Worm (Caenorhabditis elegans) whole organism, midembryonic: ENCODE data around the gene C24A8.6.

ENCODE experiments used
- T22C8.4 ChIP-seq: fragments of 200-800 bp; sonication (Bioruptor generic); IDR thresholded peaks from 2 replicates; pipeline ENCODE4 v1.3.6; 2022; ENCODE audit warnings: missing genetic modification characterization, missing compliant biosample characterization
- cog-1 ChIP-seq: sonication (generic microtip); optimal IDR thresholded peaks from 2 replicates; lab custom pipeline; 2016; ENCODE audit warnings: missing genetic modification characterization, missing compliant biosample characterization
- flt-1 ChIP-seq: fragments of 200-800 bp; sonication (Bioruptor generic); IDR thresholded peaks from 2 replicates; pipeline ENCODE4 v1.3.6; 2022; ENCODE audit warnings: missing genetic modification characterization, missing compliant biosample characterization
- klf-2 ChIP-seq: fragments of 200-800 bp; sonication (Bioruptor generic); conservative IDR thresholded peaks from 2 replicates; pipeline ENCODE4 v1.3.6; 2022; ENCODE audit warnings: missing genetic modification reagents, missing genetic modification characterization, missing compliant biosample characterization
- med-1 ChIP-seq: sonication (generic microtip); optimal IDR thresholded peaks from 2 replicates; lab custom pipeline; 2017; ENCODE audit warnings: missing genetic modification characterization, mild to moderate bottlenecking, missing compliant biosample characterization, antibody characterized with exemption, missing genetic modification reagents; ENCODE audit not compliant: insufficient read depth
- ref-1 ChIP-seq: fragments of 200-800 bp; sonication (Bioruptor generic); conservative IDR thresholded peaks from 2 replicates; pipeline ENCODE4 v1.3.6; 2022; ENCODE audit warnings: missing genetic modification reagents, missing genetic modification characterization, missing compliant biosample characterization
- tab-1 ChIP-seq: fragments of 200-800 bp; sonication (Bioruptor generic); IDR thresholded peaks from 2 replicates; pipeline ENCODE4 v1.3.6; 2022; ENCODE audit warnings: missing genetic modification characterization, missing compliant biosample characterization
- ztf-23 ChIP-seq: fragments of 200-800 bp; sonication (Bioruptor generic); IDR thresholded peaks from 2 replicates; pipeline ENCODE4 v1.3.6; 2022; ENCODE audit warnings: missing genetic modification reagents, missing genetic modification characterization, missing compliant biosample characterization
- ztf-29 ChIP-seq: fragments of 200-800 bp; sonication (Bioruptor generic); IDR thresholded peaks from 2 replicates; pipeline ENCODE4 v1.3.6; 2022; ENCODE audit warnings: missing genetic modification reagents, missing genetic modification characterization, missing compliant biosample characterization

C24A8.6 gene

ce11 chrX:4297452-4297851 is 34.8 kb downstream of the C24A8.6 start, which contains the start of gene paf-2:
paf-2 (minus strand) TSS chrX:4297741.
- TF ChIP-seq med-1, result no peak
- TF ChIP-seq klf-2 (GFP tag; lab: Robert Waterston, UW), result no peak
- TF ChIP-seq ztf-29 (GFP tag; lab: Robert Waterston, UW), result no peak
- no peak for TF ChIP-seq tab-1 (GFP tag; lab: Robert Waterston, UW)
- TF ChIP-seq cog-1, result no peak
- TF ChIP-seq ref-1, result no peak
- TF ChIP-seq ztf-23, result no peak
- TF ChIP-seq T22C8.4, result no peak
- TF ChIP-seq flt-1 (GFP tag; lab: Robert Waterston, UW), result no peak

ce11 chrX:4295917-4296316 is 36.3 kb downstream of the C24A8.6 start:
- TF ChIP-seq ref-1, result no peak
- no peak for TF ChIP-seq klf-2 (GFP tag; lab: Robert Waterston, UW)
- TF ChIP-seq cog-1, result no peak
- TF ChIP-seq med-1, result no peak
- no peak for TF ChIP-seq ztf-29 (GFP tag; lab: Robert Waterston, UW)
- no peak for TF ChIP-seq tab-1 (GFP tag; lab: Robert Waterston, UW)
- TF ChIP-seq flt-1 (GFP tag; lab: Robert Waterston, UW), result no peak
- no peak for TF ChIP-seq T22C8.4
- TF ChIP-seq ztf-23, result no peak

- TF ChIP-seq med-1 (no peak), cog-1 (no peak), ztf-29 (GFP tag; lab: Robert Waterston, UW) (no peak), ref-1 (no peak), flt-1 (GFP tag; lab: Robert Waterston, UW) (no peak), ztf-23 (no peak), tab-1 (GFP tag; lab: Robert Waterston, UW) (no peak), klf-2 (GFP tag; lab: Robert Waterston, UW) (no peak), T22C8.4 (no peak)
These were observed 37.2 kb downstream of the C24A8.6 start for ce11 chrX:4294957-4295356.

DNA sequence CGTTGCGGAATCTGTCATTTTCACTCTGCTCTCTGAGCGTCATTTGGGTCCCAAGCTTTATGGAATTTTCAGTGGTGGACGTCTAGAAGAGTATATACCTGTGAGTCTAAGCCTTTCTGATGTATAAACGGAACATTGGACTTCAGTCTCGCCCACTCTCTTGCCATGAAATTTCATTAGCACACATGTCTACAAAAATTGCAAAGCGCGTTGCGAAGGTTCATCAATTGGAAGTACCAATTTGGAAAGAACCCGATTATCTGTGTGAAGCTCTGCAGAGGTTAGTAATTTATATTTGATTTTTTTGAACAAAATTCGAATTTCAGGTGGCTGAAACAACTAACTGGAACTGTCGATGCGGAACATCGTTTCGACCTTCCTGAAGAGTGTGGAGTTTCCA is 42.4 kb downstream of the C24A8.6 start:
- TF ChIP-seq ztf-23 (no peak), ztf-29 (GFP tag; lab: Robert Waterston, UW) (no peak), T22C8.4 (no peak), klf-2 (GFP tag; lab: Robert Waterston, UW) (no peak), flt-1 (GFP tag; lab: Robert Waterston, UW) (no peak), tab-1 (GFP tag; lab: Robert Waterston, UW) (no peak), med-1 (no peak)

ce11 chrX:4285669-4286174 is 46.5 kb downstream of the C24A8.6 start, which contains the start of gene cka-2:
cka-2 (plus strand) TSS chrX:4286124.
- TF ChIP-seq cog-1 (no peak), med-1 (no peak), ztf-23 (no peak), flt-1 (GFP tag; lab: Robert Waterston, UW) (no peak), ref-1 (no peak), T22C8.4 (no peak), klf-2 (GFP tag; lab: Robert Waterston, UW) (no peak), tab-1 (GFP tag; lab: Robert Waterston, UW) (no peak), ztf-29 (GFP tag; lab: Robert Waterston, UW) (no peak)

- TF ChIP-seq tab-1 (GFP tag; lab: Robert Waterston, UW) (no peak), ref-1 (no peak), ztf-29 (GFP tag; lab: Robert Waterston, UW) (no peak), med-1 (no peak), ztf-23 (no peak), flt-1 (GFP tag; lab: Robert Waterston, UW) (no peak), klf-2 (GFP tag; lab: Robert Waterston, UW) (no peak), T22C8.4 (no peak), cog-1 (no peak)
These were observed 47.7 kb downstream of the C24A8.6 start for ce11 chrX:4284470-4284869.

- TF ChIP-seq cog-1 (no peak), ref-1 (no peak), ztf-29 (GFP tag; lab: Robert Waterston, UW) (no peak), med-1 (no peak), flt-1 (GFP tag; lab: Robert Waterston, UW) (no peak), klf-2 (GFP tag; lab: Robert Waterston, UW) (no peak), tab-1 (GFP tag; lab: Robert Waterston, UW) (no peak), ztf-23 (no peak), T22C8.4 (no peak)
These were observed 48.2 kb downstream of the C24A8.6 start, which contains the start of gene ets-10 for ce11 chrX:4283989-4284388. ets-10 (plus strand) TSS chrX:4284189.

- no peak for TF ChIP-seq tab-1 (GFP tag; lab: Robert Waterston, UW)
- no peak for TF ChIP-seq ztf-29 (GFP tag; lab: Robert Waterston, UW)
- TF ChIP-seq cog-1, result no peak
- TF ChIP-seq T22C8.4, result no peak
- TF ChIP-seq flt-1 (GFP tag; lab: Robert Waterston, UW), result no peak
- TF ChIP-seq ztf-23, result no peak
- TF ChIP-seq ref-1, result no peak
- no peak for TF ChIP-seq med-1
- no peak for TF ChIP-seq klf-2 (GFP tag; lab: Robert Waterston, UW)
These were observed 49.8 kb downstream of the C24A8.6 start, which contains the start of gene C52B9.19 for ce11 chrX:4282380-4282779. C52B9.19 (plus strand) TSS chrX:4282555.
